Worm (Caenorhabditis elegans) whole organism, early embryonic: ENCODE measurements around the gene Y71H2B.5.
"Not testable (repeated sequence)": the region's sequence is repeated elsewhere in the genome, so short reads cannot be mapped to it uniquely, and the experiment has no call there.

Source experiments
- B0310.2 ChIP-seq: sonication (generic microtip); optimal IDR thresholded peaks from 2 replicates; lab custom pipeline; 2016; ENCODE audit warnings: mild to moderate bottlenecking, missing genetic modification characterization, missing compliant biosample characterization
- F13C5.2 ChIP-seq: sonication (generic microtip); optimal IDR thresholded peaks from 2 replicates; lab custom pipeline; 2017; ENCODE audit warnings: mild to moderate bottlenecking, missing genetic modification characterization, inconsistent platforms, missing compliant biosample characterization
- aly-1 ChIP-seq: sonication (generic microtip); optimal IDR thresholded peaks from 2 replicates; lab custom pipeline; 2016; ENCODE audit warnings: missing genetic modification characterization, missing compliant biosample characterization
- ama-1 ChIP-seq: fragments of 150-350 bp; optimal IDR thresholded peaks from 2 replicates; lab custom pipeline; 2014
- ceh-13 ChIP-seq: fragments of 200-800 bp; sonication (Bioruptor generic); optimal IDR thresholded peaks from 2 replicates; lab custom pipeline; 2018; ENCODE audit warnings: mild to moderate bottlenecking, missing genetic modification characterization, missing compliant biosample characterization
- ceh-36 ChIP-seq: sonication (generic microtip); optimal IDR thresholded peaks from 2 replicates; lab custom pipeline; 2016; ENCODE audit warnings: missing genetic modification characterization, inconsistent platforms, missing compliant biosample characterization
- ets-7 ChIP-seq: sonication (generic microtip); optimal IDR thresholded peaks from 2 replicates; lab custom pipeline; 2016; ENCODE audit warnings: missing genotype, missing genetic modification characterization, missing compliant biosample characterization
- flt-1 ChIP-seq: fragments of 200-800 bp; sonication (Bioruptor generic); IDR thresholded peaks from 2 replicates; pipeline ENCODE4 v1.3.6; 2022; ENCODE audit warnings: missing genetic modification characterization, missing compliant biosample characterization
- hmbx-1 ChIP-seq: sonication (generic microtip); optimal IDR thresholded peaks from 2 replicates; lab custom pipeline; 2016; ENCODE audit warnings: mild to moderate bottlenecking, missing genetic modification characterization, missing compliant biosample characterization
- hmg-4 ChIP-seq: fragments of 200-800 bp; sonication (Bioruptor generic); optimal IDR thresholded peaks from 2 replicates; lab custom pipeline; 2018; ENCODE audit warnings: mild to moderate bottlenecking, missing genetic modification characterization, missing compliant biosample characterization
- hnd-1 ChIP-seq: sonication (generic microtip); optimal IDR thresholded peaks from 2 replicates; lab custom pipeline; 2016; ENCODE audit warnings: missing genetic modification characterization, missing compliant biosample characterization
- pes-1 ChIP-seq: fragments of 200-800 bp; sonication (Bioruptor generic); IDR thresholded peaks from 2 replicates; pipeline ENCODE4 v1.3.6; 2022; ENCODE audit warnings: missing genetic modification reagents, missing genetic modification characterization, missing compliant biosample characterization
- scrt-1 ChIP-seq: fragments of 200-800 bp; sonication (Bioruptor generic); IDR thresholded peaks from 2 replicates; pipeline ENCODE4 v1.3.6; 2022; ENCODE audit warnings: missing genetic modification characterization, missing compliant biosample characterization
- sea-1 ChIP-seq: fragments of 200-800 bp; sonication (Bioruptor generic); conservative IDR thresholded peaks from 2 replicates; pipeline ENCODE4 v1.3.6; 2022; ENCODE audit warnings: missing genetic modification characterization, missing compliant biosample characterization
- tbx-11 ChIP-seq: fragments of 200-800 bp; sonication (Bioruptor generic); IDR thresholded peaks from 2 replicates; pipeline ENCODE4 v1.3.6; 2022; ENCODE audit warnings: missing genetic modification characterization, missing compliant biosample characterization
- tbx-37 ChIP-seq: fragments of 200-800 bp; sonication (Bioruptor generic); conservative IDR thresholded peaks from 2 replicates; pipeline ENCODE4 v1.3.6; 2022; ENCODE audit warnings: missing genetic modification reagents, missing genetic modification characterization, missing compliant biosample characterization
- tra-4 ChIP-seq: sonication (generic microtip); optimal IDR thresholded peaks from 2 replicates; lab custom pipeline; 2017; ENCODE audit warnings: missing genetic modification characterization, missing compliant biosample characterization

The Y71H2B.5 gene

DNA sequence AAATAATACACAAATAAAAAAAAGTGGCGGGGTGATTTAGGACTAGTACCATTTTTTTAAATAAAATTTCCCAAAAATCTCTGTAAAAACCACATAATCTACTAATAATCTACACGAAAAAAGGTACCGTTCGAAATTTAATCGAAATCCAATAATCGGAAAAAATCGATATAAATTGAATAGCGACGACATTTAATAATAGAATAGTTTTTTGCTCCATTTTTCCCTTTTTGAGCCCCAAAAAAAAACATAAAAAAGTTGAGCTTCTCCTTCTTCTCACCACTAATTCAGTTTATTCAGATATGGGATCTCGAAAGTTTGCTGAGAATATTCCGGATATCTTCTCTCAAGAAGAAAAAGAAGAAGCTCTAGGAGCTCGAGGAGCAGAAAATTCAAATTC, at the start of gene Y71H2B.5:
TSS of gene Y71H2B.5 (plus strand) at position 301 of the 400 bp plus-strand sequence.
- not testable (repeated sequence) for TF ChIP-seq scrt-1 (GFP tag; lab: Robert Waterston, UW); ama-1; aly-1 (tag; lab: Kevin White, UChicago)

DNA sequence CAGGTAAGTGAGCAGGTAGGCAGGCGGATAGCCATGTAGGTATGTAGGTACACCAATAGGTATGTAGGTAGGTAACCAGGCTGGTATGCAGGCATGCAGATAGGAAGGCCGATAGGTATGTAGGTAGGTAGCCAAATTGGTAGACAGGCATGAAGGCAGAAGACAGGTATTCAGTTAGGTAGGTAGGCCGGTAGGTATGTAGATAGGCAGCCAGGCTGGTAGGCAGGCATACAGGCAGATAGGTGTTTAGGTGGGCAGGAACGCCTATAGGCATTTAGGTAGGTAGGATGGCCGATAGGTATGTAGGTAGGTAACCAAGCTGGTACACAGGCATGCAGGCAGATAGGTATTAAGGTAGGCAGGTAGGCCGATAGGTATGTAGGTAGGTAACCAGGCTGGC, 47.1 kb upstream of the Y71H2B.5 start:
- no peak for TF ChIP-seq ets-7 (tag; lab: Kevin White, UChicago)
- TF ChIP-seq tbx-11, result no peak
- TF ChIP-seq ama-1, result no peak
- no peak for TF ChIP-seq sea-1
- TF ChIP-seq aly-1 (tag; lab: Kevin White, UChicago), result no peak
- TF ChIP-seq ceh-36 (tag; lab: Kevin White, UChicago), result no peak
- no peak for TF ChIP-seq scrt-1 (GFP tag; lab: Robert Waterston, UW)
- no peak for TF ChIP-seq B0310.2 (tag; lab: Kevin White, UChicago)
- no peak for TF ChIP-seq flt-1
- no peak for TF ChIP-seq ceh-13
- no peak for TF ChIP-seq tra-4
- no peak for TF ChIP-seq tbx-37 (GFP tag; lab: Robert Waterston, UW)
- TF ChIP-seq hmbx-1, result no peak
- no peak for TF ChIP-seq pes-1 (GFP tag; lab: Robert Waterston, UW)
- no peak for TF ChIP-seq hnd-1 (tag; lab: Kevin White, UChicago)
- no peak for TF ChIP-seq hmg-4 (GFP tag; lab: Kevin White, UChicago)
- no peak for TF ChIP-seq F13C5.2 (tag; lab: Kevin White, UChicago)

DNA sequence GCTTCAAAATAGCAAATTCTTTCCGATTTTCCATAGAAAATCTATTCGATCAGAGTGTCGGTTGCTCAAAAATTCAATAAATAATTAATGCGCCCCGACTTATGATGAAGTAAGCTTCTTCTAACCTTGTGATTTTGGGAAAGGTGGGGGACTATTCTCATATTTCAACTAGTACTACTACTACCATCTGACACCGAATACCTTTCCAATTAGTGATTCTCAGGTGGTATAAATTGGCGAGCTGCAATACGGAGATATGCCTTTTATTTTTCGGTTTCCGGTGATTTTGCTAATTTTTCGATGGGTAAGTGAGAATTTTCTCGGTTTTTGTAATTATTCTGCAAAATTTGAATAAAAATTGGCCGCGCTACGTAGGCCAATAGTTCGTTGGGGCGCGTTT, 46.4 kb upstream of the Y71H2B.5 start, which contains the start of gene nhr-239:
TSS of gene nhr-239 (plus strand) at position 301 of the 400 bp plus-strand sequence.
- TF ChIP-seq hmbx-1 (no peak), tbx-37 (GFP tag; lab: Robert Waterston, UW) (no peak), tra-4 (no peak), tbx-11 (no peak), hmg-4 (GFP tag; lab: Kevin White, UChicago) (no peak), ets-7 (tag; lab: Kevin White, UChicago) (no peak), pes-1 (GFP tag; lab: Robert Waterston, UW) (no peak), aly-1 (tag; lab: Kevin White, UChicago) (no peak), hnd-1 (tag; lab: Kevin White, UChicago) (no peak), scrt-1 (GFP tag; lab: Robert Waterston, UW) (no peak), ceh-13 (no peak), F13C5.2 (tag; lab: Kevin White, UChicago) (no peak)

DNA sequence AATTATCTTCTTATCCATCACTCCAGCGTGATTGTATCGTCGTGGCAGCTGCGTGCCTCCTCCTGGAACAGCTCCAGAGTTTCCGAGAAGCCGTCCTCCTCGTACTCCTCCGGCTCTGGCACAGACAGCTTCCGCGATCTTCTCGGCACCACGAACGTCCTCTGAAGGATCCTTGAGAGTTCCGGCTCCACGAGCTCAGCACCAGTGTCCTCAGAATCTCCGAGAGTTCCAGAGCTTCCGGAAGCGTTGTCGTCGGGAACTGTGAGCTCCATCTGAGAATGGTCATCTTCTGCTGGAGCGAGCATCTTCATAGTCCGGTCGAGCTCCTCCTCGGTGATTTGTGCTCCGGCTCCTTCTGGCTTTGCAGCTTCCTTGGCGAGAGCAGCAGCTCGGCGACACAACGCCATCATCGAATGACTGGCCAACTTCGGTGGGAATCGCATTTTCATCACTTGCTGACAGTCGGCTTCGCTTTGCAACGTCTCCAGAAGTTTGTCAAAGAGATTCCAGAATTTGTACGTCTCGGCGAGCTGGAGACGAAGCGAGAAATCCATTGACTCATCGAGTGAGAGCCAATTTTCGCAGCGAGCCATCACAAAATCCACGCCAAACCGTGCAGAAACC, 44.7 kb upstream of the Y71H2B.5 start:
- TF ChIP-seq pes-1 (GFP tag; lab: Robert Waterston, UW), result no peak
- no peak for TF ChIP-seq aly-1 (tag; lab: Kevin White, UChicago)
- TF ChIP-seq scrt-1 (GFP tag; lab: Robert Waterston, UW), result no peak
- TF ChIP-seq hmbx-1, result no peak
- no peak for TF ChIP-seq ets-7 (tag; lab: Kevin White, UChicago)
- TF ChIP-seq flt-1, result no peak
- TF ChIP-seq tbx-11, result no peak
- TF ChIP-seq ceh-13, result no peak
- TF ChIP-seq tra-4, result no peak

DNA sequence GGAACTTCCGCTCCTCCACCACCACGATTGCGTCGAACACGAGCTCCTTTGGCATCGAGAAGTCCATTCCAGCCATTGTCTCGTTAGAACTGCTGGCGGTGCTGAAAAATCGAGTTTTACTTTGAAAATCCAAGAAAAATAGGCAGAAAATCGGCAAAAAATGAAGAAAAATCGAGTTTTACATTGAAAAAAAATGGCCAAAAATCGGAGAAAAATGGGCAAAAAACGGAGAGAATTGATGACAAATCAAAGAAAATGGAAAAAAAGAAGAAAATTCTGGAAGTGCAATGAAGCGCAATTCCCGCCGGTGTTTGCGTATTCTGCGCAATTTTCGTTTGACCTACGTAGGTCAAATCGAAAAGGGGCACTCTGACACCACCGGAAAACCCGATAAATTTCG, 43.9 kb upstream of the Y71H2B.5 start, which contains the start of gene Y54F10AM.11:
TSS of gene Y54F10AM.11 (minus strand) at position 101 of the 400 bp plus-strand sequence.
- not testable (repeated sequence) for TF ChIP-seq tra-4; aly-1 (tag; lab: Kevin White, UChicago); tbx-11

DNA sequence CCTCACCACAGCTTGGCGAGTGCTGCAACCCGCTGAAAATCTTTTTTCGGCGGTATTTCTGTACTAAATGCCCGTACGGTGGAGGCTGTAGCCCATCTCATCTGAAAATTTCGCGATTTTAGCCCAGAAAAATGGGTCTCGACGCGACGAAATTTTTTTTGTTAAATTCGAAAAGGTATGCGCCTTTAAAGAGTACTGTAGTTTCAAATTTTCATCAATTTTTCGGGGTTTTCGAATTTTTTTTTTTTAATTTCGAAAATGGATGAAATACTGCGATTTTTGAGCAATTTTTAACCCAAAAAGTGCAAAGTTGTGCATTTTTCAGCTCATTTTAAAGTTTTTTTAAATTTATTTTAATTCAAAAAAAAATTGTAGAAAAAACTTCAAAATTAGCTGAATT, 36.4 kb upstream of the Y71H2B.5 start, which contains the start of gene Y54F10AR.2:
TSS of gene Y54F10AR.2 (minus strand) at position 101 of the 400 bp plus-strand sequence.
- TF ChIP-seq scrt-1 (GFP tag; lab: Robert Waterston, UW) (no peak), flt-1 (no peak), ets-7 (tag; lab: Kevin White, UChicago) (no peak), ama-1 (no peak), hnd-1 (tag; lab: Kevin White, UChicago) (no peak), tbx-37 (GFP tag; lab: Robert Waterston, UW) (no peak), ceh-36 (tag; lab: Kevin White, UChicago) (no peak), tbx-11 (no peak), B0310.2 (tag; lab: Kevin White, UChicago) (no peak), pes-1 (GFP tag; lab: Robert Waterston, UW) (no peak), aly-1 (tag; lab: Kevin White, UChicago) (no peak), hmg-4 (GFP tag; lab: Kevin White, UChicago) (no peak), sea-1 (no peak), hmbx-1 (no peak)

DNA sequence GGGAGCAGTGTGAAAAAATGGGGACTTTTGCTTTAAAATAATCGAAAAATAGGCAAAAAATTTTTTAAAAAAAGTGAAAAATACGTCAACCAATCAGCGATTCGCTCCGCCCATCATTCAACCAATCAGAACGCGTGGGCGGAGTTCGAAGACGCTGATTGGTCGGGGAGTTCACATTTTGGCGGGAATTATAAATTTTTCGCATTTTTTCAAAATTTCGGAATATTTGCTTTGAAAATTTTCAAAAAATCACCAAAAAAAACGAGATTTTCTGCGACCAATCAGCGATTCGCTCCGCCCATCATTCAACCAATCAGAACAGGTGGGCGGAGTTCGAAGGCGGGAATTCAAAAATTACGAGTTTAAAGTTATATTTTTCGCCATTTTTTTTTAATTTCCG, 35.4 kb upstream of the Y71H2B.5 start:
- no peak for TF ChIP-seq tra-4
- no peak for TF ChIP-seq sea-1
- no peak for TF ChIP-seq ets-7 (tag; lab: Kevin White, UChicago)
- TF ChIP-seq scrt-1 (GFP tag; lab: Robert Waterston, UW), result no peak
- TF ChIP-seq pes-1 (GFP tag; lab: Robert Waterston, UW), result no peak
- no peak for TF ChIP-seq F13C5.2 (tag; lab: Kevin White, UChicago)
- TF ChIP-seq hnd-1 (tag; lab: Kevin White, UChicago), result no peak
- no peak for TF ChIP-seq tbx-37 (GFP tag; lab: Robert Waterston, UW)
- no peak for TF ChIP-seq aly-1 (tag; lab: Kevin White, UChicago)
- TF ChIP-seq ceh-36 (tag; lab: Kevin White, UChicago), result no peak
- no peak for TF ChIP-seq ama-1

DNA sequence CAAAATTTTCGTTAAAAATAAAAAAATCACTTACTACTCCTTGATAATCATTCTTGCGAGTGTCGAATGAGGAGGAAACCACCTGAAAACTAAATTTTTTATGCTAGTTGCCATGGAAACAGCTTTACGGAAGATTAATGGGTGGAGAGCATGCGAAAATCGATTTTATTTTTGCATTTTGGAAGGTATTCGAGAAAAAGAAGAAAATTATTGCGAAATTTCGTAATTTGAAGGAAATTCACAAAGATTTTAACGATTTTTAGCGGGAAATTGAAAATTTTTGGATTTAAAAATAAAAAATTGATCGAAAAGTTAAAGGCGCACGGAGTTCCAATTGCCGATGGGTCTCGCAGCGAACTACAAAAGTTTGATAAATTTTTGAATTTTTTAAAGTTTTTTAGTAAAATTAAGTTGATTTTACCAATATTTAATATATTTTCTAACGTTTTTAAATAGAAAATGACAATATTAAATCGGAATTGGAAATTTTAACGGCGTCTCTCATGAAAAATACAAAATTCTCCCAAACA, 32.1 kb upstream of the Y71H2B.5 start, which contains the start of gene Y54F10AR.1:
TSS of gene Y54F10AR.1 (minus strand) at position 51 of the 530 bp plus-strand sequence.
- no peak for TF ChIP-seq pes-1 (GFP tag; lab: Robert Waterston, UW)
- no peak for TF ChIP-seq hmbx-1
- no peak for TF ChIP-seq F13C5.2 (tag; lab: Kevin White, UChicago)
- TF ChIP-seq ama-1, result no peak
- TF ChIP-seq ceh-36 (tag; lab: Kevin White, UChicago), result no peak
- no peak for TF ChIP-seq sea-1
- no peak for TF ChIP-seq flt-1
- no peak for TF ChIP-seq ceh-13
